Fruit fly (Drosophila melanogaster) whole organism, pupa: ENCODE measurements around the gene CG18662.

ENCODE experiments used
- CG10348 ChIP-seq: fragments of 200-800 bp; sonication (Bioruptor generic); IDR thresholded peaks from 2 replicates; pipeline ENCODE4 v1.3.6; 2022; ENCODE audit warnings: missing biosample characterization, missing genetic modification characterization
- CG12605 ChIP-seq: fragments of 200-800 bp; sonication (Bioruptor generic); IDR thresholded peaks from 2 replicates; pipeline ENCODE4 v1.3.6; 2022; ENCODE audit warnings: missing biosample characterization, missing genetic modification characterization
- CG13204 ChIP-seq: fragments of 200-800 bp; sonication (Bioruptor generic); optimal IDR thresholded peaks from 2 replicates; lab custom pipeline; 2018; ENCODE audit warnings: missing biosample characterization, mild to moderate bottlenecking, missing genetic modification characterization, moderate library complexity
- CG14655 ChIP-seq: fragments of 200-800 bp; sonication (Bioruptor generic); optimal IDR thresholded peaks from 3 replicates; lab custom pipeline; 2017; ENCODE audit warnings: mild to moderate bottlenecking, missing biosample characterization, missing genetic modification reagents, missing genetic modification characterization
- CG15710 ChIP-seq: fragments of 200-800 bp; sonication (Bioruptor generic); optimal IDR thresholded peaks from 2 replicates; lab custom pipeline; 2018; ENCODE audit warnings: missing biosample characterization, mild to moderate bottlenecking, missing genetic modification characterization, moderate library complexity
- CG17806 ChIP-seq: fragments of 200-800 bp; sonication (Bioruptor generic); optimal IDR thresholded peaks from 2 replicates; lab custom pipeline; 2018; ENCODE audit warnings: missing biosample characterization, mild to moderate bottlenecking, missing genetic modification characterization, moderate library complexity
- CG32121 ChIP-seq: fragments of 200-800 bp; sonication (Bioruptor generic); IDR thresholded peaks from 2 replicates; pipeline ENCODE4 v1.3.6; 2022; ENCODE audit warnings: missing biosample characterization, missing genetic modification characterization
- CG34367 ChIP-seq: fragments of 200-800 bp; sonication (Bioruptor generic); optimal IDR thresholded peaks from 2 replicates; lab custom pipeline; 2018; ENCODE audit warnings: missing biosample characterization, mild to moderate bottlenecking, missing genetic modification characterization
- CG4496 ChIP-seq: fragments of 200-800 bp; sonication (Bioruptor generic); IDR thresholded peaks from 3 replicates; pipeline ENCODE4 v1.3.6; 2022; ENCODE audit warnings: missing biosample characterization, missing genetic modification characterization
- CG8159 ChIP-seq: fragments of 200-800 bp; sonication (Bioruptor generic); optimal IDR thresholded peaks from 3 replicates; lab custom pipeline; 2018; ENCODE audit warnings: missing biosample characterization, mild to moderate bottlenecking, missing genetic modification characterization, moderate library complexity
- CG8301 ChIP-seq: fragments of 200-800 bp; sonication (Bioruptor generic); optimal IDR thresholded peaks from 2 replicates; lab custom pipeline; 2018; ENCODE audit warnings: missing biosample characterization, mild to moderate bottlenecking, missing genetic modification characterization
- CG9948 ChIP-seq: fragments of 200-800 bp; sonication (Bioruptor generic); optimal IDR thresholded peaks from 2 replicates; lab custom pipeline; 2018; ENCODE audit warnings: missing biosample characterization, mild to moderate bottlenecking, missing genetic modification characterization, moderate library complexity
- D1 ChIP-seq: fragments of 200-800 bp; sonication (Bioruptor generic); optimal IDR thresholded peaks from 2 replicates; lab custom pipeline; 2018; ENCODE audit warnings: missing biosample characterization, mild to moderate bottlenecking, missing genetic modification characterization, moderate library complexity
- Ets98B ChIP-seq: fragments of 200-800 bp; sonication (Bioruptor generic); IDR thresholded peaks from 2 replicates; pipeline ENCODE4 v1.3.6; 2022; ENCODE audit warnings: missing biosample characterization, missing genetic modification characterization
- Pif1A ChIP-seq: fragments of 200-800 bp; sonication (Bioruptor generic); optimal IDR thresholded peaks from 3 replicates; lab custom pipeline; 2016; ENCODE audit warnings: missing biosample characterization, missing genetic modification characterization
- Pif1B ChIP-seq: fragments of 200-800 bp; sonication (Bioruptor generic); optimal IDR thresholded peaks from 3 replicates; lab custom pipeline; 2016; ENCODE audit warnings: missing biosample characterization, missing genetic modification characterization
- Snoo ChIP-seq: fragments of 200-800 bp; sonication (Bioruptor generic); optimal IDR thresholded peaks from 3 replicates; lab custom pipeline; 2017; ENCODE audit warnings: missing biosample characterization, mild to moderate bottlenecking, missing genetic modification characterization, inconsistent platforms
- fd96Ca ChIP-seq: fragments of 200-800 bp; sonication (Bioruptor generic); IDR thresholded peaks from 3 replicates; pipeline ENCODE4 v1.3.6; 2022; ENCODE audit warnings: missing biosample characterization, missing genetic modification characterization
- gl ChIP-seq: fragments of 200-800 bp; sonication (Bioruptor generic); optimal IDR thresholded peaks from 2 replicates; lab custom pipeline; 2018; ENCODE audit warnings: missing biosample characterization, mild to moderate bottlenecking, missing genetic modification characterization
- rn ChIP-seq: fragments of 200-800 bp; sonication (Bioruptor generic); IDR thresholded peaks from 2 replicates; pipeline ENCODE4 v1.3.6; 2022; ENCODE audit warnings: missing biosample characterization, missing genetic modification characterization

CG18662 gene

DNA sequence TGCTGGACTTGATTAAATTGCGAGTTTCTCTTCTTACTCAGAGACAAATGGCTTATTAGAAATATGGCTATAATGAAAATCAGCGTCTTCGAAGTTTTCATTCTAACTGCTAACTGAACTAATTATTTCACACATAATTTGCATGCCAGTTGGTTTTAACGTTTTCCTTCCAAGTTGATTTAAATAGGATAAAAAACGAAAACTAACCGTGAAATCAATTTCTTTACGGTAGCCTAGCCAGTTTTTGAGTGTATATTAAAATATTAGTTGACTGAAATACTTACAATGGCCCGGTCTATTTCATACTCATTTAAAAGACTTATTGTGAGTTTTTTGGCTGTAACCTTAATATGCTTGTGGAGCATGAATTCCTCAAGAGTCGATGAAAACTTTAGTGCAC is 18.2 kb upstream of the CG18662 start, which contains the start of the genes CG9525 and CG32985:
CG9525 (minus strand) TSS at position 101 of the 400 bp plus-strand sequence.
CG32985 (plus strand) TSS at position 280 of the 400 bp plus-strand sequence.
- TF ChIP-seq rn (GFP tag; lab: Robert Waterston, UW) (no peak), Pif1A (GFP tag; lab: Kevin White, UChicago) (no peak), CG10348 (no peak)

- TF ChIP-seq CG34367 (tag; lab: Kevin White, UChicago) (no peak), Snoo (tag; lab: Kevin White, UChicago) (no peak), CG12605 (GFP tag; lab: Robert Waterston, UW) (no peak), D1 (tag; lab: Kevin White, UChicago) (no peak), CG9948 (tag; lab: Kevin White, UChicago) (no peak), CG8159 (tag; lab: Kevin White, UChicago) (no peak), fd96Ca (no peak), CG17806 (tag; lab: Kevin White, UChicago) (no peak), CG4496 (GFP tag; lab: Robert Waterston, UW) (no peak), CG8301 (no peak), CG15710 (tag; lab: Kevin White, UChicago) (no peak), gl (tag; lab: Kevin White, UChicago) (no peak), CG13204 (no peak), CG10348 (no peak), CG14655 (GFP tag; lab: Kevin White, UChicago) (no peak), Ets98B (GFP tag; lab: Robert Waterston, UW) (no peak), Pif1A (GFP tag; lab: Kevin White, UChicago) (no peak), CG32121 (GFP tag; lab: Robert Waterston, UW) (no peak)
- TF ChIP-seq, all 21 proteins: peak for 0
These were observed 15.8 kb upstream of the CG18662 start, which contains the start of gene CG32984 for dm6 chr2L:8964657-8965056. Gene CG32984, plus strand, starts transcription at chr2L:8964957.

dm6 chr2L:8967235-8967634 is 13.2 kb upstream of the CG18662 start, which contains the start of gene CG18088:
Gene CG18088, plus strand, starts transcription at chr2L:8967535.
- no peak for TF ChIP-seq fd96Ca
- TF ChIP-seq CG9948 (tag; lab: Kevin White, UChicago): no peak
- TF ChIP-seq CG13204: no peak
- no peak for TF ChIP-seq CG32121 (GFP tag; lab: Robert Waterston, UW)

DNA sequence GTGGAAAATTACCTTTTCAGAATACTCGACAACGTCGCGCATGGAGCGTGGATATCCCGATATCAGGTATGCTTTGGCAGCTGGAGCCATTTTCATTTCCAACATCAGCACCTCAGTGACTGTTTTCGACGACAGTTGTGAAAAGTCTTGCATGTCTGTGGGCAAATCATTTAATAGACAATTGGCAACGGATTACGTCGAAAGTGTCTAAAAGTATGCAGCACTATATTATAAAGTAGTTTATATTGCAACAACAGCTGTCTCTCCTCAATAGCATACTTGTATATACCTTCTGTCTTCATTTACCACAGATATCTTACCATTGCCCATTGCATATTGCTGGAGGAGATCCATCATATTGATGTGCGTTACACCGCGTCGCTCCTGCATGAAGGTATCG is 7.6 kb upstream of the CG18662 start:
- TF ChIP-seq D1 (tag; lab: Kevin White, UChicago) (no peak), Ets98B (GFP tag; lab: Robert Waterston, UW) (no peak), fd96Ca (no peak), CG34367 (tag; lab: Kevin White, UChicago) (no peak), CG32121 (GFP tag; lab: Robert Waterston, UW) (no peak), CG10348 (no peak)

- no peak for TF ChIP-seq gl (tag; lab: Kevin White, UChicago)
- no peak for TF ChIP-seq CG10348
- TF ChIP-seq CG15710 (tag; lab: Kevin White, UChicago): no peak
- no peak for TF ChIP-seq CG12605 (GFP tag; lab: Robert Waterston, UW)
- no peak for TF ChIP-seq CG8159 (tag; lab: Kevin White, UChicago)
- no peak for TF ChIP-seq Pif1A (GFP tag; lab: Kevin White, UChicago)
- no peak for TF ChIP-seq CG13204
- no peak for TF ChIP-seq CG4496 (GFP tag; lab: Robert Waterston, UW)
- TF ChIP-seq Ets98B (GFP tag; lab: Robert Waterston, UW): no peak
- no peak for TF ChIP-seq CG34367 (tag; lab: Kevin White, UChicago)
- no peak for TF ChIP-seq CG8301
- TF ChIP-seq CG9948 (tag; lab: Kevin White, UChicago): no peak
- TF ChIP-seq fd96Ca: no peak
- TF ChIP-seq CG14655 (GFP tag; lab: Kevin White, UChicago): no peak
These were observed 6.0 kb upstream of the CG18662 start for dm6 chr2L:8974506-8974905.

dm6 chr2L:8975328-8975727 is 5.1 kb upstream of the CG18662 start, which contains the start of gene CG9541:
Gene CG9541, minus strand, starts transcription at chr2L:8975428.
- TF ChIP-seq Snoo (tag; lab: Kevin White, UChicago) (no peak), gl (tag; lab: Kevin White, UChicago) (no peak), Pif1B (no peak), CG34367 (tag; lab: Kevin White, UChicago) (no peak), CG8159 (tag; lab: Kevin White, UChicago) (no peak), CG10348 (no peak), rn (GFP tag; lab: Robert Waterston, UW) (no peak), CG13204 (no peak)

- no peak for TF ChIP-seq CG13204
- no peak for TF ChIP-seq CG8301
- no peak for TF ChIP-seq Pif1A (GFP tag; lab: Kevin White, UChicago)
- no peak for TF ChIP-seq D1 (tag; lab: Kevin White, UChicago)
- TF ChIP-seq CG15710 (tag; lab: Kevin White, UChicago): no peak
- no peak for TF ChIP-seq Snoo (tag; lab: Kevin White, UChicago)
- no peak for TF ChIP-seq CG9948 (tag; lab: Kevin White, UChicago)
- TF ChIP-seq CG34367 (tag; lab: Kevin White, UChicago): no peak
- TF ChIP-seq CG4496 (GFP tag; lab: Robert Waterston, UW): no peak
- TF ChIP-seq Pif1B: no peak
- TF ChIP-seq fd96Ca: no peak
- TF ChIP-seq CG8159 (tag; lab: Kevin White, UChicago): no peak
- no peak for TF ChIP-seq gl (tag; lab: Kevin White, UChicago)
These were observed 2.3 kb downstream of the CG18662 start for dm6 chr2L:8982584-8983302.
